Fruit fly (Drosophila melanogaster) whole organism, pupa: ENCODE data around the gene CG14262.

Source experiments
- CG12605 ChIP-seq: fragments of 200-800 bp; sonication (Bioruptor generic); IDR thresholded peaks from 2 replicates; pipeline ENCODE4 v1.3.6; 2022; ENCODE audit warnings: missing biosample characterization, missing genetic modification characterization
- CG14655 ChIP-seq: fragments of 200-800 bp; sonication (Bioruptor generic); optimal IDR thresholded peaks from 3 replicates; lab custom pipeline; 2017; ENCODE audit warnings: mild to moderate bottlenecking, missing biosample characterization, missing genetic modification reagents, missing genetic modification characterization
- CG32121 ChIP-seq: fragments of 200-800 bp; sonication (Bioruptor generic); IDR thresholded peaks from 2 replicates; pipeline ENCODE4 v1.3.6; 2022; ENCODE audit warnings: missing biosample characterization, missing genetic modification characterization
- CG34367 ChIP-seq: fragments of 200-800 bp; sonication (Bioruptor generic); optimal IDR thresholded peaks from 2 replicates; lab custom pipeline; 2018; ENCODE audit warnings: missing biosample characterization, mild to moderate bottlenecking, missing genetic modification characterization
- CG8159 ChIP-seq: fragments of 200-800 bp; sonication (Bioruptor generic); optimal IDR thresholded peaks from 3 replicates; lab custom pipeline; 2018; ENCODE audit warnings: missing biosample characterization, mild to moderate bottlenecking, missing genetic modification characterization, moderate library complexity
- CG9948 ChIP-seq: fragments of 200-800 bp; sonication (Bioruptor generic); optimal IDR thresholded peaks from 2 replicates; lab custom pipeline; 2018; ENCODE audit warnings: missing biosample characterization, mild to moderate bottlenecking, missing genetic modification characterization, moderate library complexity
- EcR ChIP-seq: fragments of 200-800 bp; sonication (Bioruptor generic); optimal IDR thresholded peaks from 3 replicates; lab custom pipeline; 2019; ENCODE audit warnings: missing biosample characterization, missing genetic modification characterization, mild to moderate bottlenecking, moderate library complexity, missing genetic modification reagents
- Pif1B ChIP-seq: fragments of 200-800 bp; sonication (Bioruptor generic); optimal IDR thresholded peaks from 3 replicates; lab custom pipeline; 2016; ENCODE audit warnings: missing biosample characterization, missing genetic modification characterization
- fd96Ca ChIP-seq: fragments of 200-800 bp; sonication (Bioruptor generic); IDR thresholded peaks from 3 replicates; pipeline ENCODE4 v1.3.6; 2022; ENCODE audit warnings: missing biosample characterization, missing genetic modification characterization

DNA sequence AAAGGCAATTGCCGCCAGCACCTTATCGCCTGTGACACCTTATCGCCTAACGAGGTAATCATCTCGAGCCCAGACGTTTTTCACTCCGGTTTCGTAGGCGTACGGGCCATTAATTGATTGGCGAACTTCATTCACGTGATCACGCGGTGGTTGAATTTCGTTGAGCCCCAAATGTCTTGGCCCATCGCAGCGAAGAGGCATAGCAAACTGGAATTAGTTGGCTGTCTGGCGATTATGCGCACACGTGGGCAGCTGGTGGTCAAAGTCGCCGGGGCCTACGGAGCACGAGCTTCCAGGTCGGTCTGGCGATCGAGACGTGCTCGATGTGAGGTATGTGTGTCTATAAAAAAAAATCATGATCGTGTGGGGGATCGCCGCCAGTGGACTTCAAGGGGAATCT is 27.8 kb upstream of the CG14262 start:
- TF ChIP-seq CG8159 (tag; lab: Kevin White, UChicago) (no peak), EcR (no peak), Pif1B (GFP tag; lab: Kevin White, UChicago) (no peak), CG32121 (GFP tag; lab: Robert Waterston, UW) (no peak), CG14655 (GFP tag; lab: Kevin White, UChicago) (no peak), CG34367 (tag; lab: Kevin White, UChicago) (no peak), CG9948 (tag; lab: Kevin White, UChicago) (no peak), fd96Ca (GFP tag; lab: Robert Waterston, UW) (no peak), CG12605 (GFP tag; lab: Robert Waterston, UW) (no peak)
